Fruit fly (Drosophila melanogaster) whole organism, prepupa: ENCODE measurements around the gene mRpL37.

Experiments used
- Blimp-1 ChIP-seq: fragments of 200-800 bp; sonication (Bioruptor generic); optimal IDR thresholded peaks from 3 replicates; lab custom pipeline; 2017; ENCODE audit warnings: missing biosample characterization, missing genetic modification characterization, mild to moderate bottlenecking, moderate library complexity, missing genetic modification reagents
- CG10631 ChIP-seq: fragments of 200-800 bp; sonication (Bioruptor generic); optimal IDR thresholded peaks from 2 replicates; lab custom pipeline; 2016; ENCODE audit warnings: missing biosample characterization, missing genetic modification characterization
- CG10669 ChIP-seq: fragments of 200-800 bp; sonication (Bioruptor generic); optimal IDR thresholded peaks from 3 replicates; lab custom pipeline; 2018; ENCODE audit warnings: missing biosample characterization, mild to moderate bottlenecking, missing genetic modification characterization, moderate library complexity
- CG11294 ChIP-seq: fragments of 200-800 bp; sonication (Bioruptor generic); IDR thresholded peaks from 2 replicates; pipeline ENCODE4 v1.3.6; 2022; ENCODE audit warnings: missing biosample characterization, missing genetic modification characterization
- CG11762 ChIP-seq: fragments of 200-800 bp; sonication (Bioruptor generic); optimal IDR thresholded peaks from 3 replicates; lab custom pipeline; 2016; ENCODE audit warnings: missing biosample characterization, missing genetic modification characterization; ENCODE audit not compliant: insufficient read depth
- CG11902 ChIP-seq: fragments of 200-800 bp; sonication (Bioruptor generic); optimal IDR thresholded peaks from 3 replicates; lab custom pipeline; 2016; ENCODE audit warnings: missing biosample characterization, missing genetic modification characterization
- CG16779 ChIP-seq: fragments of 200-800 bp; sonication (Bioruptor generic); optimal IDR thresholded peaks from 3 replicates; lab custom pipeline; 2017; ENCODE audit warnings: missing biosample characterization, mild to moderate bottlenecking, missing genetic modification characterization
- CG3032 ChIP-seq: fragments of 200-800 bp; optimal IDR thresholded peaks from 2 replicates; lab custom pipeline; 2019; ENCODE audit warnings: missing biosample characterization, mild to moderate bottlenecking, missing genetic modification characterization, moderate library complexity
- CG31627 ChIP-seq: fragments of 200-800 bp; sonication (Bioruptor generic); optimal IDR thresholded peaks from 3 replicates; lab custom pipeline; 2016; ENCODE audit warnings: missing biosample characterization, missing genetic modification characterization
- CG32006 ChIP-seq: fragments of 200-800 bp; sonication (Bioruptor generic); optimal IDR thresholded peaks from 3 replicates; lab custom pipeline; 2017; ENCODE audit warnings: missing biosample characterization, mild to moderate bottlenecking, missing genetic modification characterization
- CG34406 ChIP-seq: fragments of 200-800 bp; sonication (Bioruptor generic); optimal IDR thresholded peaks from 3 replicates; lab custom pipeline; 2016; ENCODE audit warnings: missing biosample characterization, missing genetic modification characterization
- CG3919 ChIP-seq: fragments of 200-800 bp; sonication (Bioruptor generic); optimal IDR thresholded peaks from 3 replicates; lab custom pipeline; 2016; ENCODE audit warnings: missing biosample characterization, missing genetic modification characterization
- CG4318 ChIP-seq: fragments of 200-800 bp; sonication (Bioruptor generic); optimal IDR thresholded peaks from 3 replicates; lab custom pipeline; 2017; ENCODE audit warnings: missing biosample characterization, mild to moderate bottlenecking, missing genetic modification characterization
- CG6163 ChIP-seq: fragments of 200-800 bp; sonication (Bioruptor generic); IDR thresholded peaks from 3 replicates; pipeline ENCODE4 v1.3.6; 2022; ENCODE audit warnings: missing biosample characterization, missing genetic modification characterization
- CG6792 ChIP-seq: fragments of 200-800 bp; sonication (Bioruptor generic); optimal IDR thresholded peaks from 3 replicates; lab custom pipeline; 2016; ENCODE audit warnings: missing biosample characterization, missing genetic modification characterization
- CG6808 ChIP-seq: fragments of 200-800 bp; sonication (Bioruptor generic); optimal IDR thresholded peaks from 3 replicates; lab custom pipeline; 2017; ENCODE audit warnings: missing biosample characterization, missing genetic modification characterization, mild to moderate bottlenecking, moderate library complexity, missing genetic modification reagents
- CG6854 ChIP-seq: fragments of 200-800 bp; sonication (Bioruptor generic); optimal IDR thresholded peaks from 2 replicates; lab custom pipeline; 2017; ENCODE audit warnings: missing biosample characterization, mild to moderate bottlenecking, missing genetic modification characterization
- CG7368 ChIP-seq: fragments of 200-800 bp; sonication (Bioruptor generic); optimal IDR thresholded peaks from 3 replicates; lab custom pipeline; 2016; ENCODE audit warnings: missing biosample characterization, missing genetic modification characterization
- CG8119 ChIP-seq: fragments of 200-800 bp; sonication (Bioruptor generic); IDR thresholded peaks from 3 replicates; pipeline ENCODE4 v1.3.6; 2022; ENCODE audit warnings: missing biosample characterization, missing genetic modification characterization
- CG8319 ChIP-seq: fragments of 200-800 bp; sonication (Bioruptor generic); optimal IDR thresholded peaks from 3 replicates; lab custom pipeline; 2016; ENCODE audit warnings: missing biosample characterization, missing genetic modification characterization
- CG8632 ChIP-seq: fragments of 200-800 bp; sonication (Bioruptor generic); optimal IDR thresholded peaks from 3 replicates; lab custom pipeline; 2016; ENCODE audit warnings: missing biosample characterization, missing genetic modification characterization
- CG9139 ChIP-seq: fragments of 200-800 bp; sonication (Bioruptor generic); optimal IDR thresholded peaks from 3 replicates; lab custom pipeline; 2017; ENCODE audit warnings: missing biosample characterization, mild to moderate bottlenecking, missing genetic modification characterization
- Eip75B ChIP-seq: fragments of 200-800 bp; sonication (Bioruptor generic); optimal IDR thresholded peaks from 3 replicates; lab custom pipeline; 2016; ENCODE audit warnings: missing biosample characterization, missing genetic modification characterization
- Eip93F ChIP-seq: fragments of 200-800 bp; sonication (Bioruptor generic); optimal IDR thresholded peaks from 2 replicates; lab custom pipeline; 2016; ENCODE audit warnings: missing biosample characterization, mild to moderate bottlenecking, missing genetic modification characterization
- Ets21C ChIP-seq: fragments of 200-800 bp; sonication (Bioruptor generic); optimal IDR thresholded peaks from 3 replicates; lab custom pipeline; 2016; ENCODE audit warnings: missing biosample characterization, missing genetic modification characterization
- Ets96B ChIP-seq: fragments of 200-800 bp; optimal IDR thresholded peaks from 2 replicates; lab custom pipeline; 2019; ENCODE audit warnings: missing biosample characterization, mild to moderate bottlenecking, missing genetic modification characterization, moderate library complexity
- Gug ChIP-seq: fragments of 200-800 bp; sonication (Bioruptor generic); IDR thresholded peaks from 2 replicates; pipeline ENCODE4 v1.3.6; 2022; ENCODE audit warnings: missing biosample characterization, missing genetic modification characterization
- Hr39 ChIP-seq: fragments of 200-800 bp; sonication (Bioruptor generic); optimal IDR thresholded peaks from 2 replicates; lab custom pipeline; 2016; ENCODE audit warnings: missing biosample characterization, missing genetic modification characterization
- Hr4 ChIP-seq: fragments of 200-800 bp; sonication (Bioruptor generic); optimal IDR thresholded peaks from 3 replicates; lab custom pipeline; 2016; ENCODE audit warnings: missing biosample characterization, missing genetic modification characterization
- Lpt ChIP-seq: fragments of 200-800 bp; sonication (Bioruptor generic); optimal IDR thresholded peaks from 3 replicates; lab custom pipeline; 2016; ENCODE audit warnings: missing biosample characterization, missing genetic modification characterization
- Met ChIP-seq: fragments of 200-800 bp; sonication (Bioruptor generic); optimal IDR thresholded peaks from 3 replicates; lab custom pipeline; 2016; ENCODE audit warnings: missing biosample characterization, missing genetic modification characterization
- OdsH ChIP-seq: fragments of 200-800 bp; sonication (Bioruptor generic); optimal IDR thresholded peaks from 3 replicates; lab custom pipeline; 2016; ENCODE audit warnings: missing biosample characterization, missing genetic modification characterization
- Sox102F ChIP-seq: fragments of 200-800 bp; sonication (Bioruptor generic); optimal IDR thresholded peaks from 2 replicates; lab custom pipeline; 2016; ENCODE audit warnings: missing biosample characterization, mild to moderate bottlenecking, missing genetic modification characterization
- Sox14 ChIP-seq: fragments of 200-800 bp; sonication (Bioruptor generic); optimal IDR thresholded peaks from 3 replicates; lab custom pipeline; 2016; ENCODE audit warnings: missing biosample characterization, missing genetic modification characterization
- Sox15 ChIP-seq: fragments of 200-800 bp; sonication (Bioruptor generic); optimal IDR thresholded peaks from 3 replicates; lab custom pipeline; 2016; ENCODE audit warnings: missing biosample characterization, missing genetic modification characterization
- achi ChIP-seq: fragments of 200-800 bp; sonication (Bioruptor generic); optimal IDR thresholded peaks from 3 replicates; lab custom pipeline; 2016; ENCODE audit warnings: missing biosample characterization, missing genetic modification characterization
- acj6 ChIP-seq: fragments of 200-800 bp; sonication (Bioruptor generic); optimal IDR thresholded peaks from 3 replicates; lab custom pipeline; 2016; ENCODE audit warnings: missing biosample characterization, missing genetic modification characterization
- cyc ChIP-seq: fragments of 200-800 bp; sonication (Bioruptor generic); optimal IDR thresholded peaks from 3 replicates; lab custom pipeline; 2016; ENCODE audit warnings: missing biosample characterization, missing genetic modification characterization
- dsx ChIP-seq: fragments of 200-800 bp; optimal IDR thresholded peaks from 3 replicates; lab custom pipeline; 2019; ENCODE audit warnings: missing biosample characterization, mild to moderate bottlenecking, missing genetic modification characterization, moderate library complexity; ENCODE audit not compliant: poor library complexity, severe bottlenecking
- eg ChIP-seq: fragments of 200-800 bp; sonication (Bioruptor generic); IDR thresholded peaks from 3 replicates; pipeline ENCODE4 v1.3.6; 2022; ENCODE audit warnings: missing biosample characterization, missing genetic modification characterization
- esn ChIP-seq: fragments of 200-800 bp; sonication (Bioruptor generic); optimal IDR thresholded peaks from 2 replicates; lab custom pipeline; 2016; ENCODE audit warnings: missing biosample characterization, mild to moderate bottlenecking, missing genetic modification characterization, moderate library complexity
- fd59A ChIP-seq: fragments of 200-800 bp; sonication (Bioruptor generic); optimal IDR thresholded peaks from 2 replicates; lab custom pipeline; 2017; ENCODE audit warnings: missing biosample characterization, mild to moderate bottlenecking, missing genetic modification characterization, missing genetic modification reagents
- fd85E ChIP-seq: fragments of 200-800 bp; sonication (Bioruptor generic); optimal IDR thresholded peaks from 3 replicates; lab custom pipeline; 2016; ENCODE audit warnings: missing biosample characterization, missing genetic modification characterization
- lz ChIP-seq: fragments of 200-800 bp; sonication (Bioruptor generic); optimal IDR thresholded peaks from 3 replicates; lab custom pipeline; 2016; ENCODE audit warnings: missing biosample characterization, missing genetic modification characterization
- salr ChIP-seq, 2 experiments: fragments of 200-800 bp; sonication (Bioruptor generic); optimal IDR thresholded peaks; 3 replicates each; lab custom pipeline; 2016 to 2018; ENCODE audit warnings: missing biosample characterization in 2 of 2, missing genetic modification characterization in 2 of 2, mild to moderate bottlenecking in 1 of 2
- spab ChIP-seq: fragments of 200-800 bp; sonication (Bioruptor generic); optimal IDR thresholded peaks from 2 replicates; lab custom pipeline; 2017; ENCODE audit warnings: missing biosample characterization, mild to moderate bottlenecking, missing genetic modification characterization, missing genetic modification reagents
- svp ChIP-seq: fragments of 200-800 bp; sonication (Bioruptor generic); peaks from one replicate; lab custom pipeline; 2016; ENCODE audit warnings: missing biosample characterization, missing genetic modification characterization
- vri ChIP-seq: fragments of 200-800 bp; sonication (Bioruptor generic); optimal IDR thresholded peaks from 3 replicates; lab custom pipeline; 2016; ENCODE audit warnings: missing biosample characterization, mild to moderate bottlenecking, missing genetic modification characterization

The mRpL37 gene

dm6 chr3R:10784058-10784499, at the start of gene mRpL37, which contains the start of gene Rbp1 (continued):
- TF ChIP-seq CG9139 (GFP tag; lab: Kevin White, UChicago) (no peak), eg (GFP tag; lab: Robert Waterston, UW) (no peak), Hr4 (GFP tag; lab: Kevin White, UChicago) (peak; percentile 69), Sox14 (GFP tag; lab: Kevin White, UChicago) (peak; percentile 65), CG11902 (GFP tag; lab: Kevin White, UChicago) (peak; percentile 68), Sox15 (GFP tag; lab: Kevin White, UChicago) (peak; percentile 67), achi (no peak), Sox102F (no peak)

- TF ChIP-seq Hr4 (GFP tag; lab: Kevin White, UChicago), result peak; percentile 83
- peak; percentile 79 for TF ChIP-seq CG16779 (tag; lab: Kevin White, UChicago)
- TF ChIP-seq Sox15 (GFP tag; lab: Kevin White, UChicago), result no peak
- peak; percentile 73 for TF ChIP-seq CG7368
- TF ChIP-seq CG10631, result peak; percentile 76
- peak; percentile 93 for TF ChIP-seq CG6808 (GFP tag; lab: Kevin White, UChicago)
- peak; percentile 28 for TF ChIP-seq CG34406
- peak; percentile 92 for TF ChIP-seq CG3032 (tag; lab: Kevin White, UChicago)
- peak; percentile 19 for TF ChIP-seq CG8632 (GFP tag; lab: Kevin White, UChicago)
- peak; percentile 93 for TF ChIP-seq CG3919 (GFP tag; lab: Kevin White, UChicago)
- peak; percentile 89 for TF ChIP-seq CG10669
- TF ChIP-seq Blimp-1 (GFP tag; lab: Kevin White, UChicago), result no peak
- TF ChIP-seq salr (GFP tag; optimal IDR thresholded peaks at IDR 0.05; lab: Kevin White, UChicago), result peak; percentile 37 to 86
- peak; percentile 76 for TF ChIP-seq CG4318 (GFP tag; lab: Kevin White, UChicago)
- TF ChIP-seq svp (GFP tag; lab: Kevin White, UChicago), result peak; percentile 65
- TF ChIP-seq CG11294 (GFP tag; lab: Robert Waterston, UW), result peak; percentile 87
- peak; percentile 55 for TF ChIP-seq CG8319 (GFP tag; lab: Kevin White, UChicago)
- TF ChIP-seq Eip93F (GFP tag; lab: Kevin White, UChicago), result no peak
- TF ChIP-seq spab, result peak; percentile 90
- TF ChIP-seq CG6792 (GFP tag; lab: Kevin White, UChicago), result peak; percentile 43
- peak; percentile 73 for TF ChIP-seq fd59A
- peak; percentile 88 for TF ChIP-seq Eip75B (GFP tag; lab: Kevin White, UChicago)
- no peak for TF ChIP-seq CG31627 (GFP tag; lab: Kevin White, UChicago)
- TF ChIP-seq CG6163, result peak; percentile 97
- peak; percentile 4 for TF ChIP-seq fd85E
- TF ChIP-seq acj6 (GFP tag; lab: Kevin White, UChicago), result peak; percentile 60
- TF ChIP-seq Hr39 (GFP tag; lab: Kevin White, UChicago), result no peak
- peak; percentile 20 for TF ChIP-seq lz (GFP tag; lab: Kevin White, UChicago)
- peak; percentile 73 for TF ChIP-seq achi
- peak; percentile 62 for TF ChIP-seq Sox14 (GFP tag; lab: Kevin White, UChicago)
- peak; percentile 76 for TF ChIP-seq OdsH (GFP tag; lab: Kevin White, UChicago)
- peak; percentile 87 for TF ChIP-seq CG11762 (GFP tag; lab: Kevin White, UChicago)
- TF ChIP-seq Sox102F, result no peak
- peak; percentile 90 for TF ChIP-seq dsx (GFP tag; lab: Kevin White, UChicago)
- no peak for TF ChIP-seq CG6854 (GFP tag; lab: Kevin White, UChicago)
- TF ChIP-seq CG8119 (GFP tag; lab: Robert Waterston, UW), result peak; percentile 88
- TF ChIP-seq Met (GFP tag; lab: Kevin White, UChicago), result peak; percentile 9
- peak; percentile 95 for TF ChIP-seq eg (GFP tag; lab: Robert Waterston, UW)
- peak; percentile 88 for TF ChIP-seq Gug (GFP tag; lab: Robert Waterston, UW)
- peak; percentile 43 for TF ChIP-seq cyc (GFP tag; lab: Kevin White, UChicago)
- TF ChIP-seq Ets21C (GFP tag; lab: Kevin White, UChicago), result no peak
- TF ChIP-seq vri (GFP tag; lab: Kevin White, UChicago), result no peak
- TF ChIP-seq Lpt (GFP tag; lab: Kevin White, UChicago), result peak; percentile 92
- peak; percentile 88 for TF ChIP-seq CG32006 (GFP tag; lab: Kevin White, UChicago)
- peak; percentile 93 for TF ChIP-seq Ets96B (tag; lab: Kevin White, UChicago)
- TF ChIP-seq esn (GFP tag; lab: Kevin White, UChicago), result no peak
Observed at dm6 chr3R:10832526-10833165, 48.8 kb upstream of the mRpL37 start.
